Worm (Caenorhabditis elegans) whole organism, L3 larva: ENCODE results near the gene F32D8.1.

Experiments used
- ama-1 ChIP-seq: fragments of 150-350 bp; optimal IDR thresholded peaks from 2 replicates; lab custom pipeline; 2018
- egl-27 ChIP-seq: sonication (generic microtip); optimal IDR thresholded peaks from 4 replicates; lab custom pipeline; 2017; ENCODE audit warnings: missing biosample characterization, missing genetic modification reagents, missing genetic modification characterization
- egl-5 ChIP-seq: fragments of 150-350 bp; optimal IDR thresholded peaks from 2 replicates; lab custom pipeline; 2017; ENCODE audit warnings: missing biosample characterization, missing genetic modification reagents, missing genetic modification characterization, inconsistent platforms
- elt-3 ChIP-seq, 3 experiments: fragments of 150-350 bp in 1 of 3; sonication (generic microtip) in 2 of 3; optimal IDR thresholded peaks; 2 replicates in 2 of 3; 4 replicates in 1 of 3; lab custom pipeline; 2014 to 2017; ENCODE audit warnings: missing biosample characterization in 3 of 3, missing genetic modification characterization in 3 of 3
- jun-1 ChIP-seq: fragments of 150-350 bp; optimal IDR thresholded peaks from 2 replicates; lab custom pipeline; 2014; ENCODE audit warnings: missing biosample characterization, missing genetic modification reagents, missing genetic modification characterization
- nfya-1 ChIP-seq: sonication (generic microtip); optimal IDR thresholded peaks from 2 replicates; lab custom pipeline; 2017; ENCODE audit warnings: missing genetic modification characterization, mild to moderate bottlenecking, missing compliant biosample characterization, antibody characterized with exemption, moderate library complexity; ENCODE audit not compliant: insufficient read depth
- pqm-1 ChIP-seq: fragments of 150-350 bp; optimal IDR thresholded peaks from 2 replicates; lab custom pipeline; 2017; ENCODE audit warnings: missing biosample characterization, missing genetic modification characterization, inconsistent platforms
- unc-62 ChIP-seq: fragments of 150-350 bp; sonication (generic microtip); optimal IDR thresholded peaks from 4 replicates; lab custom pipeline; 2014; ENCODE audit warnings: missing biosample characterization, missing genetic modification reagents, missing genetic modification characterization

DNA sequence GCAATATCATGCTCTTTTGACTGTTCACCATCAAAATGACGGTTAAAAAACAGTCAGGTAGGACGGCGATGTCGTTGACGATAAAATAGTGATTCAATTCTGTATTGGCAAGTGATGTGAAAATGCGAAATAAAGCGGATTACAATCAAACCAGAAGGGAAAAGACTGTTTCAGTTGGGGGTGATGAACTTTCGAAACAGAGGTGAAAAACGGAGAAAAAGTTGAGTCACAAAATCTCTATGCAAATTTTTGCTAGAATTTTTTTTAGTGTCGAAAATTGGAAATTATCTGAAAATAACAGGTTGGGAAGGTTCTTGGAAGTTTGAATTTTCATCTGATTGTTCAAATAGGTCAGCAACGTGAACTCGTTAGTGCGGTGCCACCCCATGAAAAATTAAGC lies 41.1 kb downstream of the F32D8.1 start, which contains the start of gene nas-31:
- TF ChIP-seq elt-3 (tag; optimal IDR thresholded peaks at IDR 0.05; lab: Kevin White, UChicago) (no peak), unc-62 (no peak), jun-1 (tag; lab: Kevin White, UChicago) (no peak), egl-5 (tag; lab: Kevin White, UChicago) (no peak), pqm-1 (tag; lab: Kevin White, UChicago) (no peak), nfya-1 (tag; lab: Kevin White, UChicago) (no peak), egl-27 (tag; lab: Kevin White, UChicago) (no peak), ama-1 (lab: Kevin White, UChicago) (no peak)
